Worm (Caenorhabditis elegans): ENCODE measurements around the gene ZK470.2.

ZK470.2 gene

ce11 chrX:4142202-4142601 lies 7.2 kb downstream of the ZK470.2 start (continued):
- TF ChIP-seq C06A6.2 (GFP tag; conservative IDR thresholded peaks at IDR 0.05) (peak; percentile 79), tbp1 (GFP tag; optimal IDR thresholded peaks at IDR 0.05) (peak; percentile 56), xnd-1 (tag; optimal IDR thresholded peaks at IDR 0.05) (no peak), attf-6 (GFP tag; IDR thresholded peaks at IDR 0.05) (no peak), hrde-1 (tag; optimal IDR thresholded peaks at IDR 0.05; ENCODE audit: borderline replicate concordance) (no peak), let-607 (tag; optimal IDR thresholded peaks at IDR 0.05) (peak; percentile 41 to 50), somi-1 (GFP tag; optimal IDR thresholded peaks at IDR 0.05) (peak; percentile 92), T07F8.4 (tag; optimal IDR thresholded peaks at IDR 0.05) (no peak), akir-1 (GFP tag; optimal IDR thresholded peaks at IDR 0.05) (peak; percentile 29), mcd-1 (GFP tag; IDR thresholded peaks at IDR 0.05) (peak; percentile 36; the same call in 1 of the 2 replicates), F22D6.2 (tag; optimal IDR thresholded peaks at IDR 0.05) (peak; percentile 18), chd-7 (tag; optimal IDR thresholded peaks at IDR 0.05) (peak; percentile 92), hsf-1 (GFP tag; IDR thresholded peaks at IDR 0.05) (0 out of 2 replicates have a peak, but pooled peaks have one; percentile 23), B0336.3 (GFP tag; IDR thresholded peaks at IDR 0.05) (peak; percentile 82), nfyb-1 (GFP tag; IDR thresholded peaks at IDR 0.05) (peak; percentile 81)

DNA sequence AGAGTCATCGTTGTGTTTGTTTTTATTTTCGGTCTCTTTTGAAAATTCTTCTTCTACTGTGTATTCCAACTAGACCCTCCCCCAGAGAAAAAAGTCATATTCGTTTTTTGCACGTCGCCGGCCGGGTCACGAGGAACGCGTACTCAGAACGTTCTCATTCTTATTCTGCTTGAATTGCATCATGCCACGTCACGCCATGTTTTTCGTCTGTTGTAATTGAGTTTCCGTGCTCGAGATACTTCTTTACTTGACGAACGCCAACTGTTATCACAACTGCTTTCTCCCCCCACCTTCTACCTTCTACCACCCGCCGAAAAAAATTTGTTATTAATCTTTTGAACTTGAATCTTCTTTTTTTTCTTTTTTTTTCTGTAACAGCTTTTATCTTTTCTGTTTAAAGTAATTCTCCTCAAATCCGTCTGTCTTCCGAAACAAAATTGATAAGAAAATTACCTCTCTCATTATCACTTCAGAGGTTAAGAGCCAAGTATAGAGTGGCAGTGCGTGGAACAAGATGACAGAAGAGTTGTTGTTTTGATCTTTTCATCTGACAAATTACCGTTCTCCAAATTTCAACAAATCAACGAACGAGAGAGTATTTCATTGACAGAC lies 7.8 kb downstream of the ZK470.2 start:
- TF ChIP-seq ztf-28 (GFP tag; IDR thresholded peaks at IDR 0.05) (no peak), C17E4.6 (GFP tag; IDR thresholded peaks at IDR 0.05) (no peak), T26A5.8 (tag; optimal IDR thresholded peaks at IDR 0.05) (no peak), efl-1 (GFP tag; optimal IDR thresholded peaks at IDR 0.05) (no peak), madf-8 (GFP tag; conservative IDR thresholded peaks at IDR 0.05) (no peak), athp-1 (tag; optimal IDR thresholded peaks at IDR 0.05) (no peak), chd-7 (tag; optimal IDR thresholded peaks at IDR 0.05) (no peak), B0019.2 (GFP tag; conservative IDR thresholded peaks at IDR 0.05) (no peak), attf-5 (GFP tag; optimal IDR thresholded peaks at IDR 0.05) (no peak), lag-1 (GFP tag; IDR thresholded peaks at IDR 0.05) (no peak), Y53F4B.3 (GFP tag; IDR thresholded peaks at IDR 0.05) (no peak), zim-3 (tag; optimal IDR thresholded peaks at IDR 0.05) (no peak), F22D6.2 (tag; optimal IDR thresholded peaks at IDR 0.05) (no peak), aptf-3 (GFP tag; IDR thresholded peaks at IDR 0.05) (no peak), somi-1 (GFP tag; optimal IDR thresholded peaks at IDR 0.05) (no peak), F33H1.4 (GFP tag; IDR thresholded peaks at IDR 0.05) (no peak), ccch-3 (GFP tag; optimal IDR thresholded peaks at IDR 0.05) (no peak), ceh-79 (tag; optimal IDR thresholded peaks at IDR 0.05) (no peak), nhr-27 (tag; optimal IDR thresholded peaks at IDR 0.05) (no peak), atf-7 (tag; optimal IDR thresholded peaks at IDR 0.05) (no peak), mcd-1 (GFP tag; IDR thresholded peaks at IDR 0.05) (no peak), egl-44 (GFP tag; IDR thresholded peaks at IDR 0.05) (no peak), lin-26 (GFP tag; IDR thresholded peaks at IDR 0.05) (no peak), ztf-3 (GFP tag; optimal IDR thresholded peaks at IDR 0.05) (no peak), lsy-27 (tag; optimal IDR thresholded peaks at IDR 0.05; ENCODE audit: borderline replicate concordance, insufficient read depth) (no peak), him-1 (tag; optimal IDR thresholded peaks at IDR 0.05) (no peak), nfya-2 (GFP tag; IDR thresholded peaks at IDR 0.05) (no peak), Y56A3A.18 (GFP tag; IDR thresholded peaks at IDR 0.05) (no peak), dox-1 (GFP tag; IDR thresholded peaks at IDR 0.05) (no peak), pbrm-1 (GFP tag; IDR thresholded peaks at IDR 0.05) (no peak), nfya-1 (tag; optimal IDR thresholded peaks at IDR 0.05; ENCODE audit: borderline replicate concordance, insufficient read depth) (no peak), madf-10 (tag; optimal IDR thresholded peaks at IDR 0.05) (no peak), repo-1 (tag; optimal IDR thresholded peaks at IDR 0.05) (no peak), F39B2.1 (GFP tag; IDR thresholded peaks at IDR 0.05) (no peak), B0261.1 (tag; optimal IDR thresholded peaks at IDR 0.05) (no peak), K11D2.4 (GFP tag; IDR thresholded peaks at IDR 0.05) (peak; percentile 65)

Data from whole organism, young adult.